Worm (Caenorhabditis elegans): ENCODE data around the gene nape-1.

Gene nape-1

DNA sequence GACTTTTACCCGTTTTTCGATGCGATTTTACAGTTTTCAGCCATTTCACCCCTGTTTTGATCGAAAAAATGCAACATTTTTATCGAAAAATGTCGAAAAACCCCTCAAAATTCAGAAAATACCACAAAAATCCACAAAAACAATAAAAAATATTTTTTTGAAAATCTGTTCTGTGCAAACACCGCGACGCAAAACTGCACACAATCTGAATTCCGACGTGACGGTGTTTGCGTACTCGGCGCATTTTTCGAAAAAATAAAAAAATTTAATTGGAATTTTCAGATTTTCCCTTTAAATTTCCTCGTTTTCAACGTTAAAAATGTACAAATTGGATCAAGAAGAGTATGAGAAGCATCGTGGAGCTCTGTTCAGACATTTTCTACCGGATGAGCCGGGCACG lies 14.8 kb downstream of the nape-1 start, which contains the start of gene smgl-2:
TSS of gene smgl-2 (plus strand) at position 320 of the 400 bp plus-strand sequence.
- TF ChIP-seq nfya-1 (tag; optimal IDR thresholded peaks at IDR 0.05) (peak; percentile 68), gmeb-2 (tag; optimal IDR thresholded peaks at IDR 0.05) (no peak), C38D4.7 (GFP tag; optimal IDR thresholded peaks at IDR 0.05) (no peak), tbx-7 (tag; optimal IDR thresholded peaks at IDR 0.05) (no peak), unc-42 (tag; optimal IDR thresholded peaks at IDR 0.05) (peak; percentile 7), ama-1 (optimal IDR thresholded peaks at IDR 0.05) (no peak), unc-55 (GFP tag; optimal IDR thresholded peaks at IDR 0.05) (peak; percentile 62)

DNA sequence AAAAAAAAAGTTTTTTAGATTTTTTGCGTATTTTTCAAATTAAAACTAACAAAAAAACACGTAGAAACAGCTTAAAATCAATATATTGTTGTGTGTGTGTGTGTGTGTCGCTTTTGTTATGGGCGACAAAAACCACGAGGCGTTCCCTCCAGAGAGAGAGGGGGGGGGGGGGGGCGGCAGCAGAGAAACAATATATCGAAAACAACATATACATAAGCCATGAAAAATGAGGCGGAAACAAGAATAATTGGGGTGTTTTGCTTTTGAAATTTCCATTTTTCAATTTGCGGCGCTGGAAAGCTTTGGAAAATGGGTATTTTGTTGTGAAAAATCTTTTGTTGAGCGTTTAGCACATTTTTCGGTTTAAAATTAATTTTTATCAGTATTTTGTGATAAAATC lies 15.3 kb downstream of the nape-1 start, which contains the start of gene Y37E11AM.2:
TSS of gene Y37E11AM.2 (minus strand) at position 101 of the 400 bp plus-strand sequence.
- TF ChIP-seq hlh-8 (tag; optimal IDR thresholded peaks at IDR 0.05) (no peak), elt-4 (tag; optimal IDR thresholded peaks at IDR 0.05) (no peak), syd-9 (tag; optimal IDR thresholded peaks at IDR 0.05) (no peak), ceh-9 (tag; optimal IDR thresholded peaks at IDR 0.05) (no peak), T23F11.4 (GFP tag; optimal IDR thresholded peaks at IDR 0.05) (no peak), sox-2 (GFP tag; IDR thresholded peaks at IDR 0.05) (no peak), zip-5 (tag; optimal IDR thresholded peaks at IDR 0.05) (no peak)

ce11 chrIV:3722690-3723089 lies 18.0 kb downstream of the nape-1 start, which contains the start of gene Y37E11AM.4:
Y37E11AM.4 (minus strand) TSS chrIV:3722790.
- TF ChIP-seq tbx-2 (tag; optimal IDR thresholded peaks at IDR 0.05): no peak
- no peak for TF ChIP-seq ets-4 (tag; optimal IDR thresholded peaks at IDR 0.05)
- TF ChIP-seq odd-2 (tag; optimal IDR thresholded peaks at IDR 0.05): no peak
- no peak for TF ChIP-seq unc-55 (GFP tag; optimal IDR thresholded peaks at IDR 0.05)
- TF ChIP-seq zip-5 (tag; optimal IDR thresholded peaks at IDR 0.05): no peak
- no peak for TF ChIP-seq nfya-1 (tag; optimal IDR thresholded peaks at IDR 0.05)
- TF ChIP-seq pag-3 (tag; optimal IDR thresholded peaks at IDR 0.05; ENCODE audit: borderline replicate concordance): no peak
- no peak for TF ChIP-seq ceh-31 (tag; optimal IDR thresholded peaks at IDR 0.05)

DNA sequence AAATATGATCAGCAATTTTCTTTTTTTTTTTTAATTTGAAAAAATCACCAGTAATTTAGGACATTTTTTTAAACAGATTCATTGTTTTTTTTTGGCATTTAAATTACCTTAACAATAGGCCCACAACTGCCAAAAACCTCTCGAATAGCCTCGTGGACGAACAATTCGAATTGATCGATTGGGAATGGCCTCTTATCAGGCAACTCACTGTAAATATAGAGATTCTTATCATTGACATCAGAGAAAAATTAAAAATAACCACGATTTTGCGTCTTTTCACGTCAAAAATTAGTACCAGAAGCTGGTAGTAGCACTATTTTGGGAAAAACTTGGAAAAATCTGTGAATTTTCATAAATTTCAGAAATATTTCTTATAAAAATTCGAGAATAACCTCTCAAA lies 18.7 kb downstream of the nape-1 start:
- TF ChIP-seq elt-2 (tag; optimal IDR thresholded peaks at IDR 0.05) (peak; percentile 52), ceh-48 (tag; optimal IDR thresholded peaks at IDR 0.05) (no peak)

DNA sequence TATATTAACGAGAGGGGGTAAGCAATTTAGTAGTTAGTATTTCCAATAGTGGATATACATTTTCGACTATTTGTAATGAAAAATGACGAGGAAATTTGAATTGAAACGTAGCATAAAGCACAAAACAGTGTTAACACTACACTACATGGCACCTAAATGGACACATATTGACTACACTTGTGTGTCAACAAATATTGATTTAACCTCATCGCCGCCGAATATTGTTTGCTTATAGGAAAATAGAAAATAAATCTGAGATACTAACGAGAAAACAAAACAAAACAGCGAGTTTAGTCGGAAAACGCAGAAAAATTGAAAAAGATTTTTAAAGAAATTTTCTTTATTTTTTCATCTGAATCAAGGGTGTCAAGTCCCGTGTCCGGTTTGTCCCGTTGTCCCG lies 20.0 kb downstream of the nape-1 start:
- TF ChIP-seq K02D7.2 (tag; optimal IDR thresholded peaks at IDR 0.05) (no peak), madf-2 (tag; optimal IDR thresholded peaks at IDR 0.05) (no peak), ceh-19 (GFP tag; optimal IDR thresholded peaks at IDR 0.05) (no peak), pqm-1 (tag; optimal IDR thresholded peaks at IDR 0.05) (no peak), eyg-1 (tag; optimal IDR thresholded peaks at IDR 0.05) (no peak), ceh-18 (tag; optimal IDR thresholded peaks at IDR 0.05) (no peak), nhr-232 (tag; optimal IDR thresholded peaks at IDR 0.05) (no peak), ceh-22 (tag; optimal IDR thresholded peaks at IDR 0.05) (no peak), pha-2 (tag; optimal IDR thresholded peaks at IDR 0.05) (no peak), fkh-10 (GFP tag; optimal IDR thresholded peaks at IDR 0.05) (no peak), ttx-3 (tag; optimal IDR thresholded peaks at IDR 0.05) (no peak), ceh-34 (tag; optimal IDR thresholded peaks at IDR 0.05) (no peak)

ce11 chrIV:3719057-3719456 lies 21.6 kb downstream of the nape-1 start, which contains the start of gene Y37E11AM.3:
Y37E11AM.3 (minus strand) TSS chrIV:3719157.
- TF ChIP-seq ceh-19 (GFP tag; optimal IDR thresholded peaks at IDR 0.05): no peak
- no peak for TF ChIP-seq K02D7.2 (tag; optimal IDR thresholded peaks at IDR 0.05)
- no peak for TF ChIP-seq unc-86 (tag; optimal IDR thresholded peaks at IDR 0.05)
- no peak for TF ChIP-seq pha-4 (tag; optimal IDR thresholded peaks at IDR 0.05)
- no peak for TF ChIP-seq ahr-1 (tag; optimal IDR thresholded peaks at IDR 0.05)
- TF ChIP-seq hlh-30 (tag; optimal IDR thresholded peaks at IDR 0.05; ENCODE audit: insufficient read depth): no peak
